Worm (Caenorhabditis elegans) whole organism, L1 larva: ENCODE data around the gene eea-1.

ENCODE experiments used
- C16A3.4 ChIP-seq: fragments of 150-350 bp; optimal IDR thresholded peaks from 2 replicates; lab custom pipeline; 2014; ENCODE audit warnings: missing biosample characterization, missing genetic modification characterization
- F16B12.6 ChIP-seq: fragments of 150-350 bp; optimal IDR thresholded peaks from 2 replicates; lab custom pipeline; 2014; ENCODE audit warnings: missing biosample characterization, missing genetic modification characterization
- aha-1 ChIP-seq: fragments of 150-350 bp; optimal IDR thresholded peaks from 2 replicates; lab custom pipeline; 2014; ENCODE audit warnings: missing biosample characterization, missing genetic modification characterization
- aly-2 ChIP-seq: fragments of 150-350 bp; optimal IDR thresholded peaks from 2 replicates; lab custom pipeline; 2014; ENCODE audit warnings: missing biosample characterization, missing genetic modification characterization
- blmp-1 ChIP-seq: fragments of 150-350 bp; optimal IDR thresholded peaks from 2 replicates; lab custom pipeline; 2014; ENCODE audit warnings: missing biosample characterization, missing genetic modification characterization
- ceh-63 ChIP-seq: fragments of 200-800 bp; sonication (Bioruptor generic); optimal IDR thresholded peaks from 2 replicates; lab custom pipeline; 2018; ENCODE audit warnings: mild to moderate bottlenecking, missing genetic modification characterization, missing compliant biosample characterization
- ceh-8 ChIP-seq: fragments of 200-800 bp; sonication (Bioruptor generic); optimal IDR thresholded peaks from 2 replicates; lab custom pipeline; 2018; ENCODE audit warnings: mild to moderate bottlenecking, missing genetic modification characterization, moderate library complexity, missing compliant biosample characterization
- ceh-90 ChIP-seq: sonication (generic microtip); optimal IDR thresholded peaks from 2 replicates; lab custom pipeline; 2016; ENCODE audit warnings: missing genetic modification characterization, missing compliant biosample characterization
- ces-1 ChIP-seq: fragments of 150-350 bp; optimal IDR thresholded peaks from 2 replicates; lab custom pipeline; 2014; ENCODE audit warnings: missing biosample characterization, missing genetic modification reagents, missing genetic modification characterization
- dpl-1 ChIP-seq, 3 experiments: fragments of 150-350 bp in 2 of 3; sonication (generic microtip) in 1 of 3; optimal IDR thresholded peaks; 2 replicates each; lab custom pipeline; 2014 to 2017; ENCODE audit warnings: missing biosample characterization in 3 of 3, missing genetic modification characterization in 3 of 3, missing genetic modification reagents in 3 of 3
- efl-3 ChIP-seq: fragments of 200-800 bp; sonication (Bioruptor generic); optimal IDR thresholded peaks from 2 replicates; lab custom pipeline; 2018; ENCODE audit warnings: mild to moderate bottlenecking, missing genetic modification characterization, missing compliant biosample characterization
- egl-13 ChIP-seq: sonication (generic microtip); optimal IDR thresholded peaks from 2 replicates; lab custom pipeline; 2016; ENCODE audit warnings: missing genotype, missing genetic modification reagents, missing genetic modification characterization, missing compliant biosample characterization
- egl-27 ChIP-seq, 2 experiments: fragments of 150-350 bp in 1 of 2; sonication (generic microtip); optimal IDR thresholded peaks; 3 replicates each; lab custom pipeline; 2017 to 2018; ENCODE audit warnings: missing biosample characterization in 2 of 2, missing genetic modification characterization in 2 of 2, missing genetic modification reagents in 2 of 2
- elt-2 ChIP-seq: sonication (generic microtip); optimal IDR thresholded peaks from 2 replicates; lab custom pipeline; 2016; ENCODE audit warnings: missing genetic modification characterization, mild to moderate bottlenecking, inconsistent platforms, missing compliant biosample characterization, missing genetic modification reagents
- elt-3 ChIP-seq, 6 experiments: fragments of 150-350 bp in 1 of 6; sonication (generic microtip); optimal IDR thresholded peaks; 2 replicates each; lab custom pipeline; 2017 to 2018; ENCODE audit warnings: missing biosample characterization in 6 of 6, missing genetic modification characterization in 6 of 6, inconsistent platforms in 1 of 6
- fkh-4 ChIP-seq: sonication (generic microtip); optimal IDR thresholded peaks from 2 replicates; lab custom pipeline; 2016; ENCODE audit warnings: missing compliant biosample characterization, missing genetic modification characterization, borderline replicate concordance
- fkh-8 ChIP-seq: sonication (generic microtip); optimal IDR thresholded peaks from 2 replicates; lab custom pipeline; 2016; ENCODE audit warnings: mild to moderate bottlenecking, missing genetic modification characterization, missing compliant biosample characterization
- irx-1 ChIP-seq: sonication (generic microtip); optimal IDR thresholded peaks from 2 replicates; lab custom pipeline; 2016; ENCODE audit warnings: missing genetic modification characterization, missing compliant biosample characterization
- isw-1 ChIP-seq: fragments of 200-800 bp; sonication (Bioruptor generic); IDR thresholded peaks from 2 replicates; pipeline ENCODE4 v1.3.6; 2022; ENCODE audit warnings: missing genetic modification characterization, missing compliant biosample characterization
- lin-14 ChIP-seq: fragments of 200-800 bp; sonication (Bioruptor generic); optimal IDR thresholded peaks from 2 replicates; lab custom pipeline; 2018; ENCODE audit warnings: mild to moderate bottlenecking, missing genetic modification characterization, moderate library complexity, missing compliant biosample characterization
- lin-15B ChIP-seq: fragments of 150-350 bp; sonication (generic microtip); optimal IDR thresholded peaks from 3 replicates; lab custom pipeline; 2014; ENCODE audit warnings: missing biosample characterization, missing genetic modification characterization
- lin-35 ChIP-seq, 2 experiments: fragments of 150-350 bp; optimal IDR thresholded peaks; 2 replicates each; lab custom pipeline; 2014; ENCODE audit warnings: missing biosample characterization in 2 of 2, missing genetic modification characterization in 2 of 2, missing genetic modification reagents in 2 of 2
- lir-3 ChIP-seq: sonication (generic microtip); optimal IDR thresholded peaks from 2 replicates; lab custom pipeline; 2016; ENCODE audit warnings: mild to moderate bottlenecking, missing genetic modification characterization, moderate library complexity, missing compliant biosample characterization; ENCODE audit not compliant: poor library complexity
- lsy-2 ChIP-seq, 2 experiments: fragments of 150-350 bp; optimal IDR thresholded peaks; 2 replicates each; lab custom pipeline; 2014; ENCODE audit warnings: missing biosample characterization in 2 of 2, missing genetic modification characterization in 2 of 2
- mab-9 ChIP-seq: fragments of 200-800 bp; sonication (Bioruptor generic); IDR thresholded peaks from 2 replicates; pipeline ENCODE4 v1.3.6; 2022; ENCODE audit warnings: missing genetic modification reagents, missing genetic modification characterization, missing compliant biosample characterization
- mef-2 ChIP-seq: fragments of 150-350 bp; optimal IDR thresholded peaks from 2 replicates; lab custom pipeline; 2014; ENCODE audit warnings: missing biosample characterization, missing genetic modification characterization
- nhr-11 ChIP-seq: fragments of 150-350 bp; optimal IDR thresholded peaks from 2 replicates; lab custom pipeline; 2014; ENCODE audit warnings: missing biosample characterization, missing genetic modification characterization
- nhr-20 ChIP-seq: sonication (generic microtip); optimal IDR thresholded peaks from 2 replicates; lab custom pipeline; 2016; ENCODE audit warnings: mild to moderate bottlenecking, missing genetic modification characterization, missing compliant biosample characterization
- nhr-237 ChIP-seq: fragments of 150-350 bp; optimal IDR thresholded peaks from 2 replicates; lab custom pipeline; 2014; ENCODE audit warnings: missing biosample characterization, missing genetic modification characterization
- nhr-47 ChIP-seq: sonication (generic microtip); optimal IDR thresholded peaks from 2 replicates; lab custom pipeline; 2016; ENCODE audit warnings: mild to moderate bottlenecking, missing genetic modification characterization, moderate library complexity, missing compliant biosample characterization
- nhr-71 ChIP-seq: sonication (generic microtip); optimal IDR thresholded peaks from 2 replicates; lab custom pipeline; 2016; ENCODE audit warnings: mild to moderate bottlenecking, missing genetic modification characterization, moderate library complexity, missing compliant biosample characterization
- nhr-77 ChIP-seq: fragments of 150-350 bp; optimal IDR thresholded peaks from 2 replicates; lab custom pipeline; 2014; ENCODE audit warnings: missing biosample characterization, missing genetic modification characterization
- nhr-84 ChIP-seq: sonication (generic microtip); optimal IDR thresholded peaks from 2 replicates; lab custom pipeline; 2017; ENCODE audit warnings: missing biosample characterization, missing genetic modification characterization
- nhr-85 ChIP-seq: sonication (generic microtip); peaks from one replicate; lab custom pipeline; 2016; ENCODE audit warnings: missing genetic modification characterization, inconsistent platforms, missing compliant biosample characterization
- nhr-90 ChIP-seq: sonication (generic microtip); optimal IDR thresholded peaks from 2 replicates; lab custom pipeline; 2016; ENCODE audit warnings: mild to moderate bottlenecking, missing genetic modification characterization, missing compliant biosample characterization; ENCODE audit not compliant: poor library complexity
- rnt-1 ChIP-seq: sonication (generic microtip); optimal IDR thresholded peaks from 2 replicates; lab custom pipeline; 2016; ENCODE audit warnings: mild to moderate bottlenecking, missing genetic modification characterization, moderate library complexity, missing compliant biosample characterization
- skn-1 ChIP-seq: fragments of 150-350 bp; optimal IDR thresholded peaks from 2 replicates; lab custom pipeline; 2014; ENCODE audit warnings: missing biosample characterization, missing genetic modification characterization
- snpc-4 ChIP-seq: fragments of 150-350 bp; optimal IDR thresholded peaks from 2 replicates; lab custom pipeline; 2014; ENCODE audit warnings: missing biosample characterization, missing genetic modification characterization
- snu-23 ChIP-seq: sonication (generic microtip); optimal IDR thresholded peaks from 2 replicates; lab custom pipeline; 2016; ENCODE audit warnings: missing genetic modification characterization, missing compliant biosample characterization
- swsn-7 ChIP-seq: sonication (generic microtip); optimal IDR thresholded peaks from 2 replicates; lab custom pipeline; 2016; ENCODE audit warnings: missing genetic modification characterization, missing compliant biosample characterization
- tbx-2 ChIP-seq: sonication (generic microtip); optimal IDR thresholded peaks from 2 replicates; lab custom pipeline; 2016; ENCODE audit warnings: missing genetic modification characterization, missing compliant biosample characterization
- tlp-1 ChIP-seq: fragments of 150-350 bp; optimal IDR thresholded peaks from 2 replicates; lab custom pipeline; 2014; ENCODE audit warnings: missing biosample characterization, missing genetic modification characterization
- unc-30 ChIP-seq: sonication (generic microtip); optimal IDR thresholded peaks from 2 replicates; lab custom pipeline; 2017; ENCODE audit warnings: missing biosample characterization, missing genetic modification characterization
- unc-86 ChIP-seq: sonication (generic microtip); optimal IDR thresholded peaks from 2 replicates; lab custom pipeline; 2016; ENCODE audit warnings: missing genetic modification characterization, missing compliant biosample characterization
- unc-98 ChIP-seq: fragments of 200-800 bp; sonication (Bioruptor generic); IDR thresholded peaks from 2 replicates; pipeline ENCODE4 v1.3.6; 2022; ENCODE audit warnings: missing genetic modification characterization, missing compliant biosample characterization
- zip-4 ChIP-seq: fragments of 200-800 bp; sonication (Bioruptor generic); optimal IDR thresholded peaks from 2 replicates; lab custom pipeline; 2018; ENCODE audit warnings: mild to moderate bottlenecking, missing genetic modification characterization, moderate library complexity, missing compliant biosample characterization
- ztf-11 ChIP-seq, 2 experiments: sonication (generic microtip); optimal IDR thresholded peaks; 2 replicates each; lab custom pipeline; 2016 to 2017; ENCODE audit warnings: missing genetic modification characterization in 2 of 2, missing biosample characterization in 1 of 2, missing compliant biosample characterization in 1 of 2

Gene eea-1

ce11 chrV:13468190-13468765, 28.9 kb downstream of the eea-1 start, which contains the start of the genes F25H9.6 and F25H9.7 (continued):
- peak; percentile 93 for TF ChIP-seq ceh-8 (GFP tag; lab: Kevin White, UChicago)
- TF ChIP-seq nhr-237 (tag; lab: Kevin White, UChicago), result no peak
- no peak for TF ChIP-seq egl-27 (tag; optimal IDR thresholded peaks at IDR 0.05; lab: Kevin White, UChicago)
- TF ChIP-seq nhr-84 (tag; lab: Kevin White, UChicago), result no peak
- peak; percentile 52 for TF ChIP-seq mef-2 (tag; lab: Kevin White, UChicago)
- peak; percentile 96 for TF ChIP-seq nhr-71 (tag; lab: Kevin White, UChicago)
- no peak for TF ChIP-seq unc-30 (tag; lab: Kevin White, UChicago)
- peak; percentile 83 for TF ChIP-seq isw-1 (GFP tag; lab: Robert Waterston, UW)
- TF ChIP-seq tbx-2 (tag; lab: Kevin White, UChicago), result peak; percentile 97
- peak; percentile 94 for TF ChIP-seq mab-9
- TF ChIP-seq nhr-47, result peak; percentile 96

ce11 chrV:13464123-13464522, 33.0 kb downstream of the eea-1 start:
- TF ChIP-seq ces-1 (GFP tag; lab: Kevin White, UChicago) (no peak), nhr-71 (tag; lab: Kevin White, UChicago) (peak; percentile 20), fkh-8 (no peak), elt-3 (tag; optimal IDR thresholded peaks at IDR 0.05; lab: Kevin White, UChicago) (peak in 1 of 6 experiments; percentile 1), fkh-4 (tag; lab: Kevin White, UChicago) (no peak), aly-2 (tag; lab: Kevin White, UChicago) (no peak), tbx-2 (tag; lab: Kevin White, UChicago) (no peak), dpl-1 (GFP tag; optimal IDR thresholded peaks at IDR 0.05; lab: Kevin White, UChicago) (peak in 1 of 3 experiments; percentile 1), nhr-85 (peak; percentile 67), lsy-2 (tag; optimal IDR thresholded peaks at IDR 0.05; lab: Kevin White, UChicago) (peak in 1 of 2 experiments; percentile 8), skn-1 (tag; lab: Kevin White, UChicago) (peak; percentile 73), lin-14 (peak; percentile 65), snu-23 (GFP tag; lab: Kevin White, UChicago) (peak; percentile 4), nhr-11 (tag; lab: Kevin White, UChicago) (no peak), nhr-20 (tag; lab: Kevin White, UChicago) (no peak), lir-3 (tag; lab: Kevin White, UChicago) (no peak), nhr-90 (tag; lab: Kevin White, UChicago) (no peak), lin-35 (GFP tag; optimal IDR thresholded peaks at IDR 0.05; lab: Kevin White, UChicago) (no peak), ceh-63 (no peak), egl-13 (no peak), ceh-90 (tag; lab: Kevin White, UChicago) (no peak), efl-3 (GFP tag; lab: Kevin White, UChicago) (no peak), unc-86 (tag; lab: Kevin White, UChicago) (no peak), tlp-1 (tag; lab: Kevin White, UChicago) (no peak), blmp-1 (peak; percentile 35), isw-1 (GFP tag; lab: Robert Waterston, UW) (no peak), rnt-1 (tag; lab: Kevin White, UChicago) (peak; percentile 1)

DNA sequence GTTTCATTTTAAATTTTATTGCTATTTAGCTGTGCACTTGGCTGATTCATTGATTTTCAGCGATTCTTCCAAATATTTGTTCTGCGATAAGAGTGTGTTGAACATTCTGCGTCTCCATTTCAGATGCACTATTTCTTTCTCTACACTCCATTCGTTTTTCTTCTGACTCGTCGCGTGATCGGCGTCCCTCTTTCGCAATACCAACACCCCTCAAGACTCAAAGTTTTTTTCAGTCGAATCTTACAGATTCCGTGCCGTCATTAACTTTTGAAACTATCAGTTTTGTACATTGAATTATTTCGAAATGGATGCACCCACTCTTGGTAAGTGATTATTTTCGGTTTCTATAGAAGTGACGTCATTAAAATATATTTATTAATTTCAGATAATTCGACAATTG, 34.2 kb downstream of the eea-1 start, which contains the start of gene frm-10:
Gene frm-10, plus strand, starts transcription at position 234 of the 400 bp plus-strand sequence.
- TF ChIP-seq aha-1 (tag; lab: Kevin White, UChicago), result no peak
- TF ChIP-seq irx-1, result no peak
- peak; percentile 70 for TF ChIP-seq nhr-85
- peak; percentile 96 for TF ChIP-seq zip-4 (GFP tag; lab: Kevin White, UChicago)
- peak; percentile 30 for TF ChIP-seq lir-3 (tag; lab: Kevin White, UChicago)
- no peak for TF ChIP-seq aly-2 (tag; lab: Kevin White, UChicago)
- peak; percentile 72 for TF ChIP-seq rnt-1 (tag; lab: Kevin White, UChicago)
- TF ChIP-seq fkh-8, result peak; percentile 60
- TF ChIP-seq tbx-2 (tag; lab: Kevin White, UChicago), result peak; percentile 45
- peak; percentile 44 for TF ChIP-seq nhr-77
- peak; percentile 31 for TF ChIP-seq snpc-4 (tag; lab: Kevin White, UChicago)
- TF ChIP-seq F16B12.6 (tag; lab: Kevin White, UChicago), result peak; percentile 60
- TF ChIP-seq elt-2, result peak; percentile 88
- no peak for TF ChIP-seq unc-98
- no peak for TF ChIP-seq lin-15B (tag; lab: Kevin White, UChicago)
- TF ChIP-seq nhr-20 (tag; lab: Kevin White, UChicago), result peak; percentile 78
- no peak for TF ChIP-seq mab-9
- peak; percentile 10 for TF ChIP-seq C16A3.4 (tag; lab: Kevin White, UChicago)
- TF ChIP-seq skn-1 (tag; lab: Kevin White, UChicago), result peak; percentile 79
- peak; percentile 62 for TF ChIP-seq swsn-7 (tag; lab: Kevin White, UChicago)
- TF ChIP-seq efl-3 (GFP tag; lab: Kevin White, UChicago), result no peak
- no peak for TF ChIP-seq ceh-63
- no peak for TF ChIP-seq ztf-11 (tag; optimal IDR thresholded peaks at IDR 0.05; lab: Kevin White, UChicago)
